Worm (Caenorhabditis elegans): ENCODE measurements around the gene srd-59.

The srd-59 gene

ce11 chrII:7183493-7184272 is 21.8 kb upstream of the srd-59 start, which contains the start of gene pdl-1:
pdl-1 (plus strand) TSS chrII:7183801.
- TF ChIP-seq med-1 (GFP tag; optimal IDR thresholded peaks at IDR 0.05; ENCODE audit: insufficient read depth), result peak; percentile 63
- TF ChIP-seq cog-1 (tag; optimal IDR thresholded peaks at IDR 0.05), result peak; percentile 91
- peak; percentile 98 for TF ChIP-seq flt-1 (GFP tag; IDR thresholded peaks at IDR 0.05)
- TF ChIP-seq ztf-23 (GFP tag; IDR thresholded peaks at IDR 0.05), result peak; percentile 96
- peak; percentile 94 for TF ChIP-seq ref-1 (GFP tag; conservative IDR thresholded peaks at IDR 0.05)
- TF ChIP-seq tab-1 (GFP tag; IDR thresholded peaks at IDR 0.05), result peak; percentile 97
- peak; percentile 94 for TF ChIP-seq ztf-29 (GFP tag; IDR thresholded peaks at IDR 0.05)
- TF ChIP-seq klf-2 (GFP tag; conservative IDR thresholded peaks at IDR 0.05), result peak; percentile 94
- TF ChIP-seq T22C8.4 (GFP tag; IDR thresholded peaks at IDR 0.05), result peak; percentile 95

DNA sequence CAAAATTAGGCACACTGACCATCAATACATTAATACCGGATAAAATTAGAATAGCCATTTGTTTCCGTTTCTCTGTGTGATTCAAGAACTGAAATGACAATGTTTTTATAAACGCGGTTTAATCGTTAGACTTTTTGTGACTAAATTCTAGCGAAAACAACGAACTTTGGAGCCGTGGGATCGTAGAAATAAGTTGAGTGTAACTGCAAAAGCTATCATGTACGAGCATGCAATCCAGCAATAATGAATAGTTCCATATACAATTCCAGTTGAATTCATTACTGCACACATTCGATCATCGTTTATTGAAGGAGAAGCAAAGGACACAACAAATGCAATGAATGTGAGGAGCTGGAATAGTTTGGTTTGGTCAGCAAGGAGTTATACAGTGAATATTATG is 19.4 kb upstream of the srd-59 start:
- TF ChIP-seq ref-1 (GFP tag; conservative IDR thresholded peaks at IDR 0.05) (no peak), ztf-23 (GFP tag; IDR thresholded peaks at IDR 0.05) (no peak), med-1 (GFP tag; optimal IDR thresholded peaks at IDR 0.05; ENCODE audit: insufficient read depth) (no peak), tab-1 (GFP tag; IDR thresholded peaks at IDR 0.05) (no peak), ztf-29 (GFP tag; IDR thresholded peaks at IDR 0.05) (no peak), T22C8.4 (GFP tag; IDR thresholded peaks at IDR 0.05) (no peak), cog-1 (tag; optimal IDR thresholded peaks at IDR 0.05) (no peak), klf-2 (GFP tag; conservative IDR thresholded peaks at IDR 0.05) (no peak), flt-1 (GFP tag; IDR thresholded peaks at IDR 0.05) (no peak)

- TF ChIP-seq ref-1 (GFP tag; conservative IDR thresholded peaks at IDR 0.05) (no peak), ztf-29 (GFP tag; IDR thresholded peaks at IDR 0.05) (no peak), cog-1 (tag; optimal IDR thresholded peaks at IDR 0.05) (no peak), tab-1 (GFP tag; IDR thresholded peaks at IDR 0.05) (no peak), med-1 (GFP tag; optimal IDR thresholded peaks at IDR 0.05; ENCODE audit: insufficient read depth) (no peak), klf-2 (GFP tag; conservative IDR thresholded peaks at IDR 0.05) (no peak), T22C8.4 (GFP tag; IDR thresholded peaks at IDR 0.05) (no peak), flt-1 (GFP tag; IDR thresholded peaks at IDR 0.05) (no peak), ztf-23 (GFP tag; IDR thresholded peaks at IDR 0.05) (no peak)
These were observed 18.4 kb upstream of the srd-59 start, which contains the start of gene C27H5.6 for ce11 chrII:7187110-7187509. C27H5.6 (minus strand) TSS chrII:7187210.

ce11 chrII:7189120-7189519 is 16.4 kb upstream of the srd-59 start, which contains the start of gene E04F6.4:
E04F6.4 (plus strand) TSS chrII:7189420.
- no peak for TF ChIP-seq klf-2 (GFP tag; conservative IDR thresholded peaks at IDR 0.05)
- no peak for TF ChIP-seq cog-1 (tag; optimal IDR thresholded peaks at IDR 0.05)
- TF ChIP-seq ref-1 (GFP tag; conservative IDR thresholded peaks at IDR 0.05), result no peak
- no peak for TF ChIP-seq tab-1 (GFP tag; IDR thresholded peaks at IDR 0.05)
- no peak for TF ChIP-seq ztf-23 (GFP tag; IDR thresholded peaks at IDR 0.05)
- TF ChIP-seq T22C8.4 (GFP tag; IDR thresholded peaks at IDR 0.05), result no peak
- no peak for TF ChIP-seq flt-1 (GFP tag; IDR thresholded peaks at IDR 0.05)
- no peak for TF ChIP-seq ztf-29 (GFP tag; IDR thresholded peaks at IDR 0.05)
- TF ChIP-seq med-1 (GFP tag; optimal IDR thresholded peaks at IDR 0.05; ENCODE audit: insufficient read depth), result no peak

DNA sequence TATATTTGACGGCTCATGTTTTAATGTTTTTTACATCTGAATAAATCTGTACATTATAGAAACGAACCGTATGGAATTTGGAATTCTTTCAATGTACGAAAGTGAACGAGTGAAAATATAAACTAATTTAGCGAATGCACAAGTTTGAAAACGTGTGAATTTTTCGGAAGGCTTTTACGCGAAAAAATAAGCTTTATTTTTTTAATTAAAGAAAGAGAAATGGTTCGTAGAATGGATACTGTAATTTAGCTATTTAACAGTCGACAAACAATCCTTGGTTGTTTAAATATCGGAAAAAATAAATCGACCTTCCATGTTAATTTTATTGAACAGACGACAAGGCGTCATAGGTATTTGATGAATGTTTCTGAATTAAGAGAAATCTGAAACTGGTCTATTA is 9.9 kb upstream of the srd-59 start, which contains the start of gene acdh-12:
Gene acdh-12 (minus strand): TSS at position 101 of the 400 bp plus-strand sequence.
- TF ChIP-seq klf-2 (GFP tag; conservative IDR thresholded peaks at IDR 0.05), result no peak
- no peak for TF ChIP-seq flt-1 (GFP tag; IDR thresholded peaks at IDR 0.05)
- TF ChIP-seq tab-1 (GFP tag; IDR thresholded peaks at IDR 0.05), result no peak

- TF ChIP-seq cog-1 (tag; optimal IDR thresholded peaks at IDR 0.05) (no peak), ztf-29 (GFP tag; IDR thresholded peaks at IDR 0.05) (no peak), med-1 (GFP tag; optimal IDR thresholded peaks at IDR 0.05; ENCODE audit: insufficient read depth) (no peak), tab-1 (GFP tag; IDR thresholded peaks at IDR 0.05) (no peak), ref-1 (GFP tag; conservative IDR thresholded peaks at IDR 0.05) (no peak), flt-1 (GFP tag; IDR thresholded peaks at IDR 0.05) (no peak), ztf-23 (GFP tag; IDR thresholded peaks at IDR 0.05) (no peak), klf-2 (GFP tag; conservative IDR thresholded peaks at IDR 0.05) (no peak)
These were observed 9.4 kb upstream of the srd-59 start, which contains the start of gene maoc-1 for ce11 chrII:7196040-7196439. maoc-1 (plus strand) TSS chrII:7196276.

- TF ChIP-seq ztf-23 (GFP tag; IDR thresholded peaks at IDR 0.05), result no peak
- no peak for TF ChIP-seq ztf-29 (GFP tag; IDR thresholded peaks at IDR 0.05)
These were observed 8.1 kb upstream of the srd-59 start for ce11 chrII:7197434-7197833.

- no peak for TF ChIP-seq med-1 (GFP tag; optimal IDR thresholded peaks at IDR 0.05; ENCODE audit: insufficient read depth)
These were observed 6.2 kb upstream of the srd-59 start, which contains the start of gene E04F6.6 for ce11 chrII:7199308-7199707. E04F6.6 (minus strand) TSS chrII:7199565.

DNA sequence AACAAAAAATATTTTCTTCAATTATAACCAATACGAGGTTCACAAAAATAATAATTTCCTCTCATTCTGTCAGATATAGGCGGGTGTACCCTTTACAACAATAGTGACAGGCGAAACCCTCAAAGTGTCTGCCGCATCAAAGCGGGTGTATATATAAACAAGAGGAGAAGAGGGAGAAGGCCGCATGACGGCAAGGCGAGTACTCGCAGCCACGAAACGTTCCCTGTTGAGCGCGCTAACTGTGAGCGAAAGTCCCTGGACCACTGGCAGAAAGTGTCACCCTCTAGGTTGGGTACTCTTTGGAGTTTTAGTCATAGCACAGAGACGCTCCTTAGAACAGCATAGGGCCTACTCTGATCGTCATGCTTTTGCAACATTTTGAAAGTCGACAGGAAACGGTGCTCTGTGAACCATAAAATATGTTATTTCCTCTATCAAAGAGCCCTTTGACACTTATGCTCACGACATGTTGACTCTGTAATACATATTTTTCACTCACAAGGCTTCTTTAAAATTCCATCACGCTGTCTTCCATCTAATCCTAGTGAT is 5.4 kb upstream of the srd-59 start, which contains the start of gene pcrg-1:
Gene pcrg-1 (plus strand): TSS at position 499 of the 549 bp plus-strand sequence.
- TF ChIP-seq tab-1 (GFP tag; IDR thresholded peaks at IDR 0.05) (peak; percentile 96), med-1 (GFP tag; optimal IDR thresholded peaks at IDR 0.05; ENCODE audit: insufficient read depth) (peak; percentile 61), flt-1 (GFP tag; IDR thresholded peaks at IDR 0.05) (peak; percentile 95), ztf-23 (GFP tag; IDR thresholded peaks at IDR 0.05) (peak; percentile 94), T22C8.4 (GFP tag; IDR thresholded peaks at IDR 0.05) (peak; percentile 92), cog-1 (tag; optimal IDR thresholded peaks at IDR 0.05) (peak; percentile 74), ref-1 (GFP tag; conservative IDR thresholded peaks at IDR 0.05) (peak; percentile 82), klf-2 (GFP tag; conservative IDR thresholded peaks at IDR 0.05) (peak; percentile 86), ztf-29 (GFP tag; IDR thresholded peaks at IDR 0.05) (peak; percentile 85)

DNA sequence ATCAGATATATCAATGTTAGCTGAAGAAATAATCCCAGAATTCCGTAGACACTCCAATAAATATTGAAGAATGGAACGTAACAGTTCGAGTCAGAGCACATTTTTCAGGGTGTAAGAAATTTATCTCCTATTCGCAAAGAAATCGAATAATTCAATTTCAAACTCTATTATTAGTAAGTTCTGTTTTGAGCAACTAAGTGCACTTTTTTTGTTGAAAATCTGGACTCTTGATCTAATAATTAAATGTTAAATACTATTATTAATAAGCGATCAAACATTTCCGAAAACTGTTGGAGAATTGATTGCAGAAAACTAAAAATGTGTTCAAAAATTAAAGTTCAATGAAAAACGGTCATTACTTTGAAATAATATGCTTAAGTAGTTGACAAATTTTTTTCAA is 2.4 kb upstream of the srd-59 start, which contains the start of gene srd-56:
Gene srd-56 (minus strand): TSS at position 101 of the 400 bp plus-strand sequence.
- no peak for TF ChIP-seq flt-1 (GFP tag; IDR thresholded peaks at IDR 0.05)
- no peak for TF ChIP-seq ref-1 (GFP tag; conservative IDR thresholded peaks at IDR 0.05)
- TF ChIP-seq med-1 (GFP tag; optimal IDR thresholded peaks at IDR 0.05; ENCODE audit: insufficient read depth), result no peak
- no peak for TF ChIP-seq cog-1 (tag; optimal IDR thresholded peaks at IDR 0.05)
- TF ChIP-seq tab-1 (GFP tag; IDR thresholded peaks at IDR 0.05), result no peak
- no peak for TF ChIP-seq ztf-29 (GFP tag; IDR thresholded peaks at IDR 0.05)
- TF ChIP-seq ztf-23 (GFP tag; IDR thresholded peaks at IDR 0.05), result no peak
- no peak for TF ChIP-seq klf-2 (GFP tag; conservative IDR thresholded peaks at IDR 0.05)
- TF ChIP-seq T22C8.4 (GFP tag; IDR thresholded peaks at IDR 0.05), result no peak

All from whole organism, midembryonic.